Worm (Caenorhabditis elegans): ENCODE results near the gene txt-17.
A peak's percentile ranks its signal among the peaks of the same experiment; 100 is the strongest.

The txt-17 gene

ce11 chrV:7065226-7065625, 12.2 kb upstream of the txt-17 start, which contains the start of gene Y57E12AR.1:
TSS of gene Y57E12AR.1 (minus strand) at chrV:7065326.
- TF ChIP-seq nhr-48 (tag; optimal IDR thresholded peaks at IDR 0.05) (no peak), tag-97 (GFP tag; IDR thresholded peaks at IDR 0.05) (no peak), mdl-1 (tag; optimal IDR thresholded peaks at IDR 0.05) (no peak), Y5F2A.4 (GFP tag; optimal IDR thresholded peaks at IDR 0.05) (no peak), jun-1 (tag; optimal IDR thresholded peaks at IDR 0.05) (no peak), nhr-28 (tag; optimal IDR thresholded peaks at IDR 0.05) (no peak)

ce11 chrV:7062790-7063189, 9.8 kb upstream of the txt-17 start, which contains the start of gene tmem-258:
TSS of gene tmem-258 (plus strand) at chrV:7063174.
- peak; percentile 31 for TF ChIP-seq lin-38 (GFP tag; IDR thresholded peaks at IDR 0.05)

ce11 chrV:7060396-7060795, 7.4 kb upstream of the txt-17 start, which contains the start of the genes Y57E12AL.6 and Y57E12AL.1:
TSS of gene Y57E12AL.6 (minus strand) at chrV:7060470.
TSS of gene Y57E12AL.1 (plus strand) at chrV:7060530.
- no peak for TF ChIP-seq R02D3.7 (tag; optimal IDR thresholded peaks at IDR 0.05)
- no peak for TF ChIP-seq zip-11 (GFP tag; IDR thresholded peaks at IDR 0.05)
- TF ChIP-seq zfp-2 (tag; optimal IDR thresholded peaks at IDR 0.05) = no peak
- no peak for TF ChIP-seq lin-29 (GFP tag; IDR thresholded peaks at IDR 0.05)
- no peak for TF ChIP-seq nhr-10 (tag; optimal IDR thresholded peaks at IDR 0.05)
- no peak for TF ChIP-seq pha-4 (GFP tag; IDR thresholded peaks at IDR 0.05)
- TF ChIP-seq pha-4 (tag; optimal IDR thresholded peaks at IDR 0.05) = no peak
- TF ChIP-seq cey-2 (tag; optimal IDR thresholded peaks at IDR 0.05; ENCODE audit: borderline replicate concordance, insufficient read depth) = no peak
- no peak for TF ChIP-seq F44E2.7 (GFP tag; IDR thresholded peaks at IDR 0.05)
- peak; percentile 85 for TF ChIP-seq dpl-1 (GFP tag; optimal IDR thresholded peaks at IDR 0.05)
- peak; percentile 58 for TF ChIP-seq hmg-1.1 (GFP tag; IDR thresholded peaks at IDR 0.05)
- TF ChIP-seq ceh-28 (tag; optimal IDR thresholded peaks at IDR 0.05) = peak; percentile 79
- no peak for TF ChIP-seq spr-3 (GFP tag; optimal IDR thresholded peaks at IDR 0.05)
- TF ChIP-seq ZK337.2 (GFP tag; IDR thresholded peaks at IDR 0.05) = no peak
- TF ChIP-seq T26A8.4 (GFP tag; IDR thresholded peaks at IDR 0.05) = peak; percentile 64
- TF ChIP-seq ceh-32 (tag; optimal IDR thresholded peaks at IDR 0.05; ENCODE audit: poor library complexity) = no peak
- no peak for TF ChIP-seq lin-39 (tag; optimal IDR thresholded peaks at IDR 0.05)
- TF ChIP-seq ceh-82 (tag; optimal IDR thresholded peaks at IDR 0.05) = no peak
- peak; percentile 62 for TF ChIP-seq lin-13 (GFP tag; optimal IDR thresholded peaks at IDR 0.05)
- no peak for TF ChIP-seq lim-7 (GFP tag; IDR thresholded peaks at IDR 0.05)
- no peak for TF ChIP-seq aly-2 (tag; optimal IDR thresholded peaks at IDR 0.05)
- TF ChIP-seq madf-5 (GFP tag; IDR thresholded peaks at IDR 0.05) = no peak
- TF ChIP-seq mxl-2 (GFP tag; conservative IDR thresholded peaks at IDR 0.05) = no peak
- TF ChIP-seq set-16 (GFP tag; IDR thresholded peaks at IDR 0.05) = no peak
- TF ChIP-seq nhr-111 (GFP tag; optimal IDR thresholded peaks at IDR 0.05) = no peak
- no peak for TF ChIP-seq F49E8.2 (tag; optimal IDR thresholded peaks at IDR 0.05; ENCODE audit: borderline replicate concordance)
- TF ChIP-seq dve-1 (tag; optimal IDR thresholded peaks at IDR 0.05; ENCODE audit: insufficient read depth) = peak; percentile 83
- TF ChIP-seq dmd-9 (GFP tag; IDR thresholded peaks at IDR 0.05) = peak; percentile 66; the same call in 1 of the 2 replicates
- peak; percentile 5 for TF ChIP-seq nhr-25 (tag; optimal IDR thresholded peaks at IDR 0.05; ENCODE audit: borderline replicate concordance, insufficient read depth)
- TF ChIP-seq saeg-2 (GFP tag; IDR thresholded peaks at IDR 0.05) = no peak
- no peak for TF ChIP-seq zag-1 (tag; optimal IDR thresholded peaks at IDR 0.05)
- peak; percentile 76 for TF ChIP-seq mxl-3 (GFP tag; optimal IDR thresholded peaks at IDR 0.05)
- TF ChIP-seq snpc-1.2 (GFP tag; IDR thresholded peaks at IDR 0.05) = no peak
- TF ChIP-seq pqm-1 (tag; optimal IDR thresholded peaks at IDR 0.05) = no peak
- TF ChIP-seq ctbp-1 (GFP tag; IDR thresholded peaks at IDR 0.05) = no peak
- TF ChIP-seq php-3 (GFP tag; IDR thresholded peaks at IDR 0.05) = no peak
- no peak for TF ChIP-seq lir-3 (tag; optimal IDR thresholded peaks at IDR 0.05)
- peak; percentile 81 for TF ChIP-seq nhr-102 (tag; optimal IDR thresholded peaks at IDR 0.05)
- TF ChIP-seq nhr-11 (tag; optimal IDR thresholded peaks at IDR 0.05) = peak; percentile 72
- TF ChIP-seq mes-2 (tag; optimal IDR thresholded peaks at IDR 0.05; ENCODE audit: poor library complexity, severe bottlenecking) = peak; percentile 88
- no peak for TF ChIP-seq dmd-8 (GFP tag; IDR thresholded peaks at IDR 0.05)

Measured in whole organism, L4 larva.